Worm (Caenorhabditis elegans): Measurements from ENCODE around the gene F40F8.5.

Gene F40F8.5

DNA sequence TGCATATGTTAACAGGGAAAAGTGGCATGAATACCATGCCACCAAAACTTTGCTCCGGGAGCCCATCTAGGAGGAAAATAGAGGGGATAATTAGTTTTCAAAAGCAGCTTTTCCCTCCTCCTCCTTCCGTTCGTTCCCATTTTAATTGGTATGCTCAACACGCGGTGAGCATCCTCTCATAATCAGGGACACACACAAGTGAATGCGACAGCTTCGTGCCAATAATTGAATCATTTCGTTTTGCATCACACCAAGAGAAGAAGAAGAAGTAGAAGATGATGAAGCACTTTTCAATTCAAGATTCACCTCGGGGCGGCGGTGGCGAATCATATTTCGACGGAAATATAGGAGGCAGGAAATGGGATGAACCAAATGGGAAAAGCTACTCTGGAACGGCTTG lies 46.6 kb downstream of the F40F8.5 start:
- no peak for TF ChIP-seq ama-1 (optimal IDR thresholded peaks at IDR 0.05)
- TF ChIP-seq scrt-1 (GFP tag; IDR thresholded peaks at IDR 0.05), result 0 out of 2 replicates have a peak, but pooled peaks have one; percentile 18

DNA sequence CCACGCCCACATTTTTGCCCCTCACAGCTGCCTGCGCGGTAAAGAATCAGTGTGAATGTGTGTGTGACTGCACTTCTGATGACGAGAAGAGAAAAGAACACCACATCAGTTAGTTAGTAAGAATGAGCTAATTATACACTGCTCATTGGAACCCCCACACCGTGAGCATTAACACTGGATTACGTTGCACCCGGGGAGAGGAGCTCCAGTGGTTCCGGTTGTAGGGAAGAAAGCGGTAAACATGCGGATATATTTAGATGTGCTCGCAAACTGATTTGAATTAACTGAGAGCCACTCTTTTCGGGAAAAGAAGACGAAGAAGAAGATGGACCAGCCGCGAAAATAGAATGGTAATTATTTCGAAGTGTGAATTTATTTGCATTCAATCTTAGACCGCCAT lies 48.0 kb downstream of the F40F8.5 start:
- TF ChIP-seq tbx-11 (GFP tag; IDR thresholded peaks at IDR 0.05) (no peak), hmbx-1 (tag; optimal IDR thresholded peaks at IDR 0.05) (no peak), scrt-1 (GFP tag; IDR thresholded peaks at IDR 0.05) (no peak), ceh-36 (tag; optimal IDR thresholded peaks at IDR 0.05) (no peak), aly-1 (tag; optimal IDR thresholded peaks at IDR 0.05) (no peak), hnd-1 (tag; optimal IDR thresholded peaks at IDR 0.05) (no peak), pes-1 (GFP tag; IDR thresholded peaks at IDR 0.05) (no peak), ceh-13 (GFP tag; optimal IDR thresholded peaks at IDR 0.05) (no peak), B0310.2 (tag; optimal IDR thresholded peaks at IDR 0.05) (no peak), flt-1 (GFP tag; IDR thresholded peaks at IDR 0.05) (no peak), ets-7 (tag; optimal IDR thresholded peaks at IDR 0.05) (no peak), tbx-37 (GFP tag; conservative IDR thresholded peaks at IDR 0.05) (no peak), ama-1 (optimal IDR thresholded peaks at IDR 0.05) (no peak), hmg-4 (GFP tag; optimal IDR thresholded peaks at IDR 0.05) (no peak), tra-4 (tag; optimal IDR thresholded peaks at IDR 0.05) (no peak), F13C5.2 (tag; optimal IDR thresholded peaks at IDR 0.05) (no peak), sea-1 (GFP tag; conservative IDR thresholded peaks at IDR 0.05) (no peak)
